Worm (Caenorhabditis elegans): ENCODE results near the gene ZK616.3.

DNA sequence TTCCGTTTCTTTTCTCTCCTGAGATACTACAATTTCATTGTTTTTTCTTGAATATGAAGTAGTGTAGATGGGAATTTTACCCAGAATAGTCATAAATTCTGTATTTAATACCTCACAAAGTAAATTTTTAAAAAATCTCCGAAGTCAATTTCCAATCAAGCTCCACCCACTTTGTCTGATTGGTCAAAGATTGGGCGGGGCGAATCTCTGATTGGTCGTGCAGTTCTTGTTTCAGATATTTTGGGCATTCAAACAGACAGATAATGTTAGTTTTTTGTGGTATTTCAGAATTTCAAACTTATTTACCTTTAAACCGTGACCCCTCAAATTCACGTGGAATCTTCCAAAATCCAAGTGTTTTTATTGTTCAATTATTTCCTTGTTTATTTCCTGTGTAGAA is 36.3 kb upstream of the ZK616.3 start, which contains the start of gene F41H10.5:
- TF ChIP-seq ceh-2 (tag; optimal IDR thresholded peaks at IDR 0.05), result no peak
- TF ChIP-seq ceh-6 (GFP tag; optimal IDR thresholded peaks at IDR 0.05), result no peak
- no peak for TF ChIP-seq ama-1 (optimal IDR thresholded peaks at IDR 0.05)
- TF ChIP-seq ets-4 (tag; optimal IDR thresholded peaks at IDR 0.05), result no peak
- TF ChIP-seq dve-1 (tag; optimal IDR thresholded peaks at IDR 0.05), result no peak
- no peak for TF ChIP-seq nhr-11 (tag; optimal IDR thresholded peaks at IDR 0.05)
- peak; percentile 75 for TF ChIP-seq nfya-1 (tag; optimal IDR thresholded peaks at IDR 0.05)
- no peak for TF ChIP-seq pha-4 (tag; optimal IDR thresholded peaks at IDR 0.05)
- no peak for TF ChIP-seq Y22D7AL.16 (tag; optimal IDR thresholded peaks at IDR 0.05)
- TF ChIP-seq pax-1 (tag; optimal IDR thresholded peaks at IDR 0.05), result no peak
- TF ChIP-seq elt-4 (tag; optimal IDR thresholded peaks at IDR 0.05), result no peak
- TF ChIP-seq elt-2 (tag; optimal IDR thresholded peaks at IDR 0.05), result no peak
- TF ChIP-seq ref-2 (tag; optimal IDR thresholded peaks at IDR 0.05), result no peak
- TF ChIP-seq K09A11.1 (tag; optimal IDR thresholded peaks at IDR 0.05; ENCODE audit: insufficient read depth), result no peak
